Fruit fly (Drosophila melanogaster) whole organism, prepupa: ENCODE measurements around the gene CG44002.

Experiments
- CG10669 ChIP-seq: fragments of 200-800 bp; sonication (Bioruptor generic); optimal IDR thresholded peaks from 3 replicates; lab custom pipeline; 2018; ENCODE audit warnings: missing biosample characterization, mild to moderate bottlenecking, missing genetic modification characterization, moderate library complexity
- CG11294 ChIP-seq: fragments of 200-800 bp; sonication (Bioruptor generic); IDR thresholded peaks from 2 replicates; pipeline ENCODE4 v1.3.6; 2022; ENCODE audit warnings: missing biosample characterization, missing genetic modification characterization
- CG11762 ChIP-seq: fragments of 200-800 bp; sonication (Bioruptor generic); optimal IDR thresholded peaks from 3 replicates; lab custom pipeline; 2016; ENCODE audit warnings: missing biosample characterization, missing genetic modification characterization; ENCODE audit not compliant: insufficient read depth
- CG15336 ChIP-seq: fragments of 200-800 bp; sonication (Bioruptor generic); IDR thresholded peaks from 2 replicates; pipeline ENCODE4 v1.3.6; 2022; ENCODE audit warnings: missing biosample characterization, missing genetic modification characterization
- CG31627 ChIP-seq: fragments of 200-800 bp; sonication (Bioruptor generic); optimal IDR thresholded peaks from 3 replicates; lab custom pipeline; 2016; ENCODE audit warnings: missing biosample characterization, missing genetic modification characterization
- CG32006 ChIP-seq: fragments of 200-800 bp; sonication (Bioruptor generic); optimal IDR thresholded peaks from 3 replicates; lab custom pipeline; 2017; ENCODE audit warnings: missing biosample characterization, mild to moderate bottlenecking, missing genetic modification characterization
- CG34406 ChIP-seq: fragments of 200-800 bp; sonication (Bioruptor generic); optimal IDR thresholded peaks from 3 replicates; lab custom pipeline; 2016; ENCODE audit warnings: missing biosample characterization, missing genetic modification characterization
- CG3919 ChIP-seq: fragments of 200-800 bp; sonication (Bioruptor generic); optimal IDR thresholded peaks from 3 replicates; lab custom pipeline; 2016; ENCODE audit warnings: missing biosample characterization, missing genetic modification characterization
- CG4318 ChIP-seq: fragments of 200-800 bp; sonication (Bioruptor generic); optimal IDR thresholded peaks from 3 replicates; lab custom pipeline; 2017; ENCODE audit warnings: missing biosample characterization, mild to moderate bottlenecking, missing genetic modification characterization
- CG6163 ChIP-seq: fragments of 200-800 bp; sonication (Bioruptor generic); IDR thresholded peaks from 3 replicates; pipeline ENCODE4 v1.3.6; 2022; ENCODE audit warnings: missing biosample characterization, missing genetic modification characterization
- CG6808 ChIP-seq: fragments of 200-800 bp; sonication (Bioruptor generic); optimal IDR thresholded peaks from 3 replicates; lab custom pipeline; 2017; ENCODE audit warnings: missing biosample characterization, missing genetic modification characterization, mild to moderate bottlenecking, moderate library complexity, missing genetic modification reagents
- CG6854 ChIP-seq: fragments of 200-800 bp; sonication (Bioruptor generic); optimal IDR thresholded peaks from 2 replicates; lab custom pipeline; 2017; ENCODE audit warnings: missing biosample characterization, mild to moderate bottlenecking, missing genetic modification characterization
- CG7368 ChIP-seq: fragments of 200-800 bp; sonication (Bioruptor generic); optimal IDR thresholded peaks from 3 replicates; lab custom pipeline; 2016; ENCODE audit warnings: missing biosample characterization, missing genetic modification characterization
- CG8119 ChIP-seq: fragments of 200-800 bp; sonication (Bioruptor generic); IDR thresholded peaks from 3 replicates; pipeline ENCODE4 v1.3.6; 2022; ENCODE audit warnings: missing biosample characterization, missing genetic modification characterization
- CG8319 ChIP-seq: fragments of 200-800 bp; sonication (Bioruptor generic); optimal IDR thresholded peaks from 3 replicates; lab custom pipeline; 2016; ENCODE audit warnings: missing biosample characterization, missing genetic modification characterization
- CG8632 ChIP-seq: fragments of 200-800 bp; sonication (Bioruptor generic); optimal IDR thresholded peaks from 3 replicates; lab custom pipeline; 2016; ENCODE audit warnings: missing biosample characterization, missing genetic modification characterization
- CG9139 ChIP-seq: fragments of 200-800 bp; sonication (Bioruptor generic); optimal IDR thresholded peaks from 3 replicates; lab custom pipeline; 2017; ENCODE audit warnings: missing biosample characterization, mild to moderate bottlenecking, missing genetic modification characterization
- Eip75B ChIP-seq: fragments of 200-800 bp; sonication (Bioruptor generic); optimal IDR thresholded peaks from 3 replicates; lab custom pipeline; 2016; ENCODE audit warnings: missing biosample characterization, missing genetic modification characterization
- Eip78C ChIP-seq: fragments of 200-800 bp; sonication (Bioruptor generic); peaks from one replicate; lab custom pipeline; 2016; ENCODE audit warnings: missing biosample characterization, missing genetic modification characterization
- Ets21C ChIP-seq: fragments of 200-800 bp; sonication (Bioruptor generic); optimal IDR thresholded peaks from 3 replicates; lab custom pipeline; 2016; ENCODE audit warnings: missing biosample characterization, missing genetic modification characterization
- Ets96B ChIP-seq: fragments of 200-800 bp; optimal IDR thresholded peaks from 2 replicates; lab custom pipeline; 2019; ENCODE audit warnings: missing biosample characterization, mild to moderate bottlenecking, missing genetic modification characterization, moderate library complexity
- Hr38 ChIP-seq: sonication (Bioruptor generic); optimal IDR thresholded peaks from 2 replicates; lab custom pipeline; 2016; ENCODE audit warnings: missing biosample characterization, missing genetic modification characterization
- Hr39 ChIP-seq: fragments of 200-800 bp; sonication (Bioruptor generic); optimal IDR thresholded peaks from 2 replicates; lab custom pipeline; 2016; ENCODE audit warnings: missing biosample characterization, missing genetic modification characterization
- Lpt ChIP-seq: fragments of 200-800 bp; sonication (Bioruptor generic); optimal IDR thresholded peaks from 3 replicates; lab custom pipeline; 2016; ENCODE audit warnings: missing biosample characterization, missing genetic modification characterization
- Met ChIP-seq: fragments of 200-800 bp; sonication (Bioruptor generic); optimal IDR thresholded peaks from 3 replicates; lab custom pipeline; 2016; ENCODE audit warnings: missing biosample characterization, missing genetic modification characterization
- OdsH ChIP-seq: fragments of 200-800 bp; sonication (Bioruptor generic); optimal IDR thresholded peaks from 3 replicates; lab custom pipeline; 2016; ENCODE audit warnings: missing biosample characterization, missing genetic modification characterization
- Smox ChIP-seq: fragments of 200-800 bp; sonication (Bioruptor generic); optimal IDR thresholded peaks from 3 replicates; lab custom pipeline; 2016; ENCODE audit warnings: missing biosample characterization, missing genetic modification characterization
- Sox102F ChIP-seq: fragments of 200-800 bp; sonication (Bioruptor generic); optimal IDR thresholded peaks from 2 replicates; lab custom pipeline; 2016; ENCODE audit warnings: missing biosample characterization, mild to moderate bottlenecking, missing genetic modification characterization
- Sox14 ChIP-seq: fragments of 200-800 bp; sonication (Bioruptor generic); optimal IDR thresholded peaks from 3 replicates; lab custom pipeline; 2016; ENCODE audit warnings: missing biosample characterization, missing genetic modification characterization
- Sox15 ChIP-seq: fragments of 200-800 bp; sonication (Bioruptor generic); optimal IDR thresholded peaks from 3 replicates; lab custom pipeline; 2016; ENCODE audit warnings: missing biosample characterization, missing genetic modification characterization
- achi ChIP-seq: fragments of 200-800 bp; sonication (Bioruptor generic); optimal IDR thresholded peaks from 3 replicates; lab custom pipeline; 2016; ENCODE audit warnings: missing biosample characterization, missing genetic modification characterization
- acj6 ChIP-seq: fragments of 200-800 bp; sonication (Bioruptor generic); optimal IDR thresholded peaks from 3 replicates; lab custom pipeline; 2016; ENCODE audit warnings: missing biosample characterization, missing genetic modification characterization
- cyc ChIP-seq: fragments of 200-800 bp; sonication (Bioruptor generic); optimal IDR thresholded peaks from 3 replicates; lab custom pipeline; 2016; ENCODE audit warnings: missing biosample characterization, missing genetic modification characterization
- eg ChIP-seq: fragments of 200-800 bp; sonication (Bioruptor generic); IDR thresholded peaks from 3 replicates; pipeline ENCODE4 v1.3.6; 2022; ENCODE audit warnings: missing biosample characterization, missing genetic modification characterization
- esn ChIP-seq: fragments of 200-800 bp; sonication (Bioruptor generic); optimal IDR thresholded peaks from 2 replicates; lab custom pipeline; 2016; ENCODE audit warnings: missing biosample characterization, mild to moderate bottlenecking, missing genetic modification characterization, moderate library complexity
- fd59A ChIP-seq: fragments of 200-800 bp; sonication (Bioruptor generic); optimal IDR thresholded peaks from 2 replicates; lab custom pipeline; 2017; ENCODE audit warnings: missing biosample characterization, mild to moderate bottlenecking, missing genetic modification characterization, missing genetic modification reagents
- fkh ChIP-seq: fragments of 200-800 bp; sonication (Bioruptor generic); optimal IDR thresholded peaks from 3 replicates; lab custom pipeline; 2017; ENCODE audit warnings: missing biosample characterization, mild to moderate bottlenecking, missing genetic modification characterization, moderate library complexity
- pdm3 ChIP-seq: fragments of 200-800 bp; sonication (Bioruptor generic); optimal IDR thresholded peaks from 3 replicates; lab custom pipeline; 2016; ENCODE audit warnings: missing biosample characterization, missing genetic modification characterization
- salr ChIP-seq, 2 experiments: fragments of 200-800 bp; sonication (Bioruptor generic); optimal IDR thresholded peaks; 3 replicates each; lab custom pipeline; 2016 to 2018; ENCODE audit warnings: missing biosample characterization in 2 of 2, missing genetic modification characterization in 2 of 2, mild to moderate bottlenecking in 1 of 2
- spab ChIP-seq: fragments of 200-800 bp; sonication (Bioruptor generic); optimal IDR thresholded peaks from 2 replicates; lab custom pipeline; 2017; ENCODE audit warnings: missing biosample characterization, mild to moderate bottlenecking, missing genetic modification characterization, missing genetic modification reagents
- ss ChIP-seq, 2 experiments: fragments of 200-800 bp; sonication (Bioruptor generic); optimal IDR thresholded peaks; 2 replicates in 1 of 2; 3 replicates in 1 of 2; lab custom pipeline; 2017 to 2018; ENCODE audit warnings: mild to moderate bottlenecking in 2 of 2, missing biosample characterization in 2 of 2, missing genetic modification characterization in 2 of 2, moderate library complexity in 1 of 2
- svp ChIP-seq: fragments of 200-800 bp; sonication (Bioruptor generic); peaks from one replicate; lab custom pipeline; 2016; ENCODE audit warnings: missing biosample characterization, missing genetic modification characterization
- topi ChIP-seq: fragments of 200-800 bp; sonication (Bioruptor generic); optimal IDR thresholded peaks from 3 replicates; lab custom pipeline; 2016; ENCODE audit warnings: missing biosample characterization, missing genetic modification characterization
- vri ChIP-seq: fragments of 200-800 bp; sonication (Bioruptor generic); optimal IDR thresholded peaks from 3 replicates; lab custom pipeline; 2016; ENCODE audit warnings: missing biosample characterization, mild to moderate bottlenecking, missing genetic modification characterization

Gene CG44002

dm6 chr2L:3170949-3171579, at the start of gene CG44002:
TSS of gene CG44002 (minus strand) at chr2L:3171092.
- TF ChIP-seq esn (GFP tag; lab: Kevin White, UChicago) (peak; percentile 2), cyc (GFP tag; lab: Kevin White, UChicago) (no peak), Eip78C (GFP tag; lab: Kevin White, UChicago) (peak; percentile 51), Ets96B (no peak), acj6 (no peak), Met (GFP tag; lab: Kevin White, UChicago) (peak; percentile 17), fkh (GFP tag; lab: Kevin White, UChicago) (peak; percentile 74)

- TF ChIP-seq Eip75B: no peak
- no peak for TF ChIP-seq svp (GFP tag; lab: Kevin White, UChicago)
- no peak for TF ChIP-seq CG11762
- no peak for TF ChIP-seq acj6
- no peak for TF ChIP-seq vri
- TF ChIP-seq Ets21C: no peak
- TF ChIP-seq CG8119: no peak
- no peak for TF ChIP-seq achi (GFP tag; lab: Kevin White, UChicago)
- no peak for TF ChIP-seq OdsH
- TF ChIP-seq CG31627 (GFP tag; lab: Kevin White, UChicago): no peak
- no peak for TF ChIP-seq CG6808 (GFP tag; lab: Kevin White, UChicago)
- TF ChIP-seq CG7368 (GFP tag; lab: Kevin White, UChicago): no peak
- no peak for TF ChIP-seq CG15336 (GFP tag; lab: Robert Waterston, UW)
- TF ChIP-seq esn (GFP tag; lab: Kevin White, UChicago): no peak
- TF ChIP-seq CG9139 (GFP tag; lab: Kevin White, UChicago): no peak
- no peak for TF ChIP-seq CG6163 (GFP tag; lab: Robert Waterston, UW)
Observed at dm6 chr2L:3200396-3200795, 29.5 kb upstream of the CG44002 start, which contains the start of gene CG34393. TSS of gene CG34393 (minus strand) at chr2L:3200496.

dm6 chr2L:3199556-3199955, 28.7 kb upstream of the CG44002 start:
- no peak for TF ChIP-seq Sox14 (GFP tag; lab: Kevin White, UChicago)
- TF ChIP-seq Lpt (GFP tag; lab: Kevin White, UChicago): no peak
- no peak for TF ChIP-seq spab
- no peak for TF ChIP-seq CG31627 (GFP tag; lab: Kevin White, UChicago)
- TF ChIP-seq salr (GFP tag; optimal IDR thresholded peaks at IDR 0.05; lab: Kevin White, UChicago): no peak
- TF ChIP-seq CG6854 (GFP tag; lab: Kevin White, UChicago): no peak
- TF ChIP-seq CG7368 (GFP tag; lab: Kevin White, UChicago): no peak
- no peak for TF ChIP-seq OdsH
- no peak for TF ChIP-seq fd59A (GFP tag; lab: Kevin White, UChicago)
- TF ChIP-seq pdm3: no peak
- TF ChIP-seq Sox15 (GFP tag; lab: Kevin White, UChicago): no peak
- TF ChIP-seq CG10669: no peak
- TF ChIP-seq Hr38 (GFP tag; lab: Kevin White, UChicago): no peak
- TF ChIP-seq svp (GFP tag; lab: Kevin White, UChicago): no peak
- TF ChIP-seq CG6163 (GFP tag; lab: Robert Waterston, UW): no peak
- no peak for TF ChIP-seq cyc (GFP tag; lab: Kevin White, UChicago)
- no peak for TF ChIP-seq CG11762
- no peak for TF ChIP-seq CG34406
- TF ChIP-seq achi (GFP tag; lab: Kevin White, UChicago): no peak
- TF ChIP-seq Hr39 (GFP tag; lab: Kevin White, UChicago): no peak
- TF ChIP-seq, all 60 proteins: peak for 0

- TF ChIP-seq fd59A (GFP tag; lab: Kevin White, UChicago): peak; percentile 17
- peak; percentile 49 for TF ChIP-seq Ets96B
- TF ChIP-seq ss (GFP tag; optimal IDR thresholded peaks at IDR 0.05; lab: Kevin White, UChicago): no peak
- TF ChIP-seq salr (GFP tag; optimal IDR thresholded peaks at IDR 0.05; lab: Kevin White, UChicago): peak in 1 of 2 experiments; percentile 14
- TF ChIP-seq topi (GFP tag; lab: Kevin White, UChicago): no peak
- no peak for TF ChIP-seq CG8632 (GFP tag; lab: Kevin White, UChicago)
- no peak for TF ChIP-seq Smox (GFP tag; lab: Kevin White, UChicago)
- no peak for TF ChIP-seq vri
- peak; percentile 62; the same call in 2 of the 3 replicates for TF ChIP-seq eg (GFP tag; lab: Robert Waterston, UW)
- no peak for TF ChIP-seq CG8319
- peak; percentile 18 for TF ChIP-seq CG6808 (GFP tag; lab: Kevin White, UChicago)
- no peak for TF ChIP-seq esn (GFP tag; lab: Kevin White, UChicago)
- TF ChIP-seq Hr39 (GFP tag; lab: Kevin White, UChicago): peak; percentile 42
- TF ChIP-seq Sox102F (GFP tag; lab: Kevin White, UChicago): no peak
- no peak for TF ChIP-seq CG4318 (GFP tag; lab: Kevin White, UChicago)
- peak; percentile 37 for TF ChIP-seq CG3919 (GFP tag; lab: Kevin White, UChicago)
- TF ChIP-seq CG11762: no peak
- no peak for TF ChIP-seq CG7368 (GFP tag; lab: Kevin White, UChicago)
- TF ChIP-seq Eip78C (GFP tag; lab: Kevin White, UChicago): no peak
- TF ChIP-seq CG11294 (GFP tag; lab: Robert Waterston, UW): no peak
- TF ChIP-seq CG32006 (GFP tag; lab: Kevin White, UChicago): peak; percentile 37
- peak; percentile 65 for TF ChIP-seq svp (GFP tag; lab: Kevin White, UChicago)
- TF ChIP-seq CG6163 (GFP tag; lab: Robert Waterston, UW): peak; percentile 68; the same call in 2 of the 3 replicates
Observed at dm6 chr2L:3188875-3189274, 18.0 kb upstream of the CG44002 start.
